Fruit fly (Drosophila melanogaster): ENCODE results near the gene kibra.

Gene kibra

dm6 chr3R:14706860-14707259 is 17.2 kb downstream of the kibra start:
- TF ChIP-seq ttk (optimal IDR thresholded peaks at IDR 0.05) (no peak), Myc (optimal IDR thresholded peaks at IDR 0.05) (no peak), insv (optimal IDR thresholded peaks at IDR 0.05) (no peak), psq (optimal IDR thresholded peaks at IDR 0.05) (no peak), h (optimal IDR thresholded peaks at IDR 0.05) (no peak), Sin3A (optimal IDR thresholded peaks at IDR 0.05) (no peak)

dm6 chr3R:14706354-14706753 is 17.7 kb downstream of the kibra start:
- no peak for TF ChIP-seq h (optimal IDR thresholded peaks at IDR 0.05)
- no peak for TF ChIP-seq Myc (optimal IDR thresholded peaks at IDR 0.05)

- TF ChIP-seq Myc (optimal IDR thresholded peaks at IDR 0.05) (no peak), ttk (optimal IDR thresholded peaks at IDR 0.05) (no peak), insv (optimal IDR thresholded peaks at IDR 0.05) (no peak), Sin3A (optimal IDR thresholded peaks at IDR 0.05) (no peak), h (optimal IDR thresholded peaks at IDR 0.05) (no peak), psq (optimal IDR thresholded peaks at IDR 0.05) (no peak)
Measured at dm6 chr3R:14705270-14705669, 18.8 kb downstream of the kibra start.

- TF ChIP-seq insv (optimal IDR thresholded peaks at IDR 0.05) (no peak), Sin3A (optimal IDR thresholded peaks at IDR 0.05) (no peak), Myc (optimal IDR thresholded peaks at IDR 0.05) (no peak), psq (optimal IDR thresholded peaks at IDR 0.05) (no peak), h (optimal IDR thresholded peaks at IDR 0.05) (no peak), ttk (optimal IDR thresholded peaks at IDR 0.05) (no peak)
Measured at dm6 chr3R:14703302-14704192, 20.5 kb downstream of the kibra start.

dm6 chr3R:14696949-14697513 is 27.0 kb downstream of the kibra start, which contains the start of gene Meltrin:
TSS of gene Meltrin (minus strand) at chr3R:14697292.
- TF ChIP-seq insv (optimal IDR thresholded peaks at IDR 0.05), result no peak
- no peak for TF ChIP-seq psq (optimal IDR thresholded peaks at IDR 0.05)
- no peak for TF ChIP-seq Myc (optimal IDR thresholded peaks at IDR 0.05)

dm6 chr3R:14695665-14696064 is 28.4 kb downstream of the kibra start:
- TF ChIP-seq Myc (optimal IDR thresholded peaks at IDR 0.05) (no peak), psq (optimal IDR thresholded peaks at IDR 0.05) (no peak), ttk (optimal IDR thresholded peaks at IDR 0.05) (no peak), h (optimal IDR thresholded peaks at IDR 0.05) (no peak), Sin3A (optimal IDR thresholded peaks at IDR 0.05) (no peak), insv (optimal IDR thresholded peaks at IDR 0.05) (no peak)

- TF ChIP-seq ttk (optimal IDR thresholded peaks at IDR 0.05) (no peak), Myc (optimal IDR thresholded peaks at IDR 0.05) (no peak), Sin3A (optimal IDR thresholded peaks at IDR 0.05) (no peak), insv (optimal IDR thresholded peaks at IDR 0.05) (no peak), psq (optimal IDR thresholded peaks at IDR 0.05) (no peak), h (optimal IDR thresholded peaks at IDR 0.05) (no peak)
Measured at dm6 chr3R:14695054-14695453, 29.0 kb downstream of the kibra start.

dm6 chr3R:14694583-14694982 is 29.5 kb downstream of the kibra start:
- TF ChIP-seq psq (optimal IDR thresholded peaks at IDR 0.05) (no peak), ttk (optimal IDR thresholded peaks at IDR 0.05) (no peak), Sin3A (optimal IDR thresholded peaks at IDR 0.05) (no peak), Myc (optimal IDR thresholded peaks at IDR 0.05) (no peak), insv (optimal IDR thresholded peaks at IDR 0.05) (no peak), h (optimal IDR thresholded peaks at IDR 0.05) (no peak)

dm6 chr3R:14692971-14693253 is 31.1 kb downstream of the kibra start:
- TF ChIP-seq ttk (optimal IDR thresholded peaks at IDR 0.05) (no peak), psq (optimal IDR thresholded peaks at IDR 0.05) (no peak), h (optimal IDR thresholded peaks at IDR 0.05) (no peak), Sin3A (optimal IDR thresholded peaks at IDR 0.05) (no peak), Myc (optimal IDR thresholded peaks at IDR 0.05) (no peak), insv (optimal IDR thresholded peaks at IDR 0.05) (no peak)

- TF ChIP-seq h (optimal IDR thresholded peaks at IDR 0.05) (no peak), Myc (optimal IDR thresholded peaks at IDR 0.05) (no peak), insv (optimal IDR thresholded peaks at IDR 0.05) (no peak), Sin3A (optimal IDR thresholded peaks at IDR 0.05) (no peak), ttk (optimal IDR thresholded peaks at IDR 0.05) (no peak), psq (optimal IDR thresholded peaks at IDR 0.05) (no peak)
Measured at dm6 chr3R:14692230-14692970, 31.7 kb downstream of the kibra start.

- no peak for TF ChIP-seq psq (optimal IDR thresholded peaks at IDR 0.05)
- TF ChIP-seq ttk (optimal IDR thresholded peaks at IDR 0.05), result no peak
- TF ChIP-seq Sin3A (optimal IDR thresholded peaks at IDR 0.05), result no peak
- TF ChIP-seq Myc (optimal IDR thresholded peaks at IDR 0.05), result no peak
- no peak for TF ChIP-seq h (optimal IDR thresholded peaks at IDR 0.05)
- TF ChIP-seq insv (optimal IDR thresholded peaks at IDR 0.05), result no peak
Measured at dm6 chr3R:14691019-14691777, 32.9 kb downstream of the kibra start.

- TF ChIP-seq insv (optimal IDR thresholded peaks at IDR 0.05) (no peak), h (optimal IDR thresholded peaks at IDR 0.05) (no peak), psq (optimal IDR thresholded peaks at IDR 0.05) (no peak), ttk (optimal IDR thresholded peaks at IDR 0.05) (no peak), Sin3A (optimal IDR thresholded peaks at IDR 0.05) (no peak), Myc (optimal IDR thresholded peaks at IDR 0.05) (no peak)
Measured at dm6 chr3R:14690065-14690464, 34.0 kb downstream of the kibra start.

Measured in Kc167 (cell line).